Worm (Caenorhabditis elegans) whole organism, young adult: ENCODE measurements around the gene W09D10.4.
A peak's percentile ranks its signal among the peaks of the same experiment; 100 is the strongest.

ENCODE experiments used
- B0019.2 ChIP-seq: fragments of 200-800 bp; sonication (Bioruptor generic); conservative IDR thresholded peaks from 2 replicates; pipeline ENCODE4 v1.3.6; 2022; ENCODE audit warnings: missing genetic modification reagents, missing genetic modification characterization, missing compliant biosample characterization
- D2030.7 ChIP-seq: fragments of 200-800 bp; sonication (Bioruptor generic); IDR thresholded peaks from 2 replicates; pipeline ENCODE4 v1.3.6; 2022; ENCODE audit warnings: missing genetic modification reagents, missing genetic modification characterization, missing compliant biosample characterization
- F10E7.11 ChIP-seq: sonication (generic microtip); optimal IDR thresholded peaks from 2 replicates; lab custom pipeline; 2017; ENCODE audit warnings: mild to moderate bottlenecking, missing genetic modification characterization, moderate library complexity, missing compliant biosample characterization
- F22D6.2 ChIP-seq: sonication (generic microtip); optimal IDR thresholded peaks from 2 replicates; lab custom pipeline; 2016; ENCODE audit warnings: mild to moderate bottlenecking, missing genetic modification characterization, missing compliant biosample characterization
- F33H1.4 ChIP-seq: fragments of 200-800 bp; sonication (Bioruptor generic); IDR thresholded peaks from 2 replicates; pipeline ENCODE4 v1.3.6; 2022; ENCODE audit warnings: missing genetic modification reagents, missing genetic modification characterization, missing compliant biosample characterization
- F39B2.1 ChIP-seq: fragments of 200-800 bp; sonication (Bioruptor generic); IDR thresholded peaks from 2 replicates; pipeline ENCODE4 v1.3.6; 2022; ENCODE audit warnings: missing genetic modification reagents, missing genetic modification characterization, missing compliant biosample characterization
- F52B5.7 ChIP-seq: sonication (generic microtip); optimal IDR thresholded peaks from 2 replicates; lab custom pipeline; 2016; ENCODE audit warnings: mild to moderate bottlenecking, missing genetic modification characterization, missing compliant biosample characterization
- F57C9.4 ChIP-seq: sonication (generic microtip); optimal IDR thresholded peaks from 2 replicates; lab custom pipeline; 2017; ENCODE audit warnings: mild to moderate bottlenecking, missing genetic modification characterization, missing compliant biosample characterization
- T26A5.8 ChIP-seq: sonication (generic microtip); optimal IDR thresholded peaks from 2 replicates; lab custom pipeline; 2016; ENCODE audit warnings: missing genetic modification characterization, missing compliant biosample characterization
- Y53F4B.3 ChIP-seq: fragments of 200-800 bp; sonication (Bioruptor generic); IDR thresholded peaks from 2 replicates; pipeline ENCODE4 v1.3.6; 2022; ENCODE audit warnings: missing genetic modification reagents, missing genetic modification characterization, missing compliant biosample characterization
- Y53G8AR.9 ChIP-seq: fragments of 200-800 bp; sonication (Bioruptor generic); conservative IDR thresholded peaks from 2 replicates; pipeline ENCODE4 v1.3.6; 2022; ENCODE audit warnings: missing genetic modification reagents, missing genetic modification characterization, missing compliant biosample characterization
- Y67H2A.10 ChIP-seq: fragments of 200-800 bp; sonication (Bioruptor generic); conservative IDR thresholded peaks from 2 replicates; pipeline ENCODE4 v1.3.6; 2022; ENCODE audit warnings: missing genetic modification reagents, missing genetic modification characterization, missing compliant biosample characterization
- ama-1 ChIP-seq, 3 experiments: fragments of 150-350 bp in 1 of 3; sonication (generic microtip) in 2 of 3; optimal IDR thresholded peaks; 2 replicates each; lab custom pipeline; 2014 to 2018; ENCODE audit warnings: missing biosample characterization in 2 of 3, missing genetic modification characterization in 2 of 3, missing genetic modification reagents in 2 of 3
- athp-1 ChIP-seq: sonication (generic microtip); optimal IDR thresholded peaks from 2 replicates; lab custom pipeline; 2017; ENCODE audit warnings: mild to moderate bottlenecking, missing genetic modification characterization, missing compliant biosample characterization
- attf-3 ChIP-seq: fragments of 200-800 bp; sonication (Bioruptor generic); conservative IDR thresholded peaks from 2 replicates; pipeline ENCODE4 v1.3.6; 2022; ENCODE audit warnings: missing genetic modification reagents, missing genetic modification characterization, missing compliant biosample characterization
- ccch-3 ChIP-seq: fragments of 200-800 bp; sonication (Bioruptor generic); optimal IDR thresholded peaks from 2 replicates; lab custom pipeline; 2018; ENCODE audit warnings: mild to moderate bottlenecking, missing genetic modification characterization, missing compliant biosample characterization
- cebp-1 ChIP-seq, 2 experiments: fragments of 200-800 bp in 1 of 2; sonication (Bioruptor generic) in 1 of 2; sonication (generic microtip) in 1 of 2; IDR thresholded peaks in 1 of 2; optimal IDR thresholded peaks in 1 of 2; 2 replicates each; pipeline versions ENCODE4 v1.3.6 to Lab custom; 2017 to 2022; ENCODE audit warnings: missing compliant biosample characterization in 2 of 2, missing genetic modification characterization in 2 of 2, mild to moderate bottlenecking in 1 of 2, missing genetic modification reagents in 1 of 2, moderate library complexity in 1 of 2
- ceh-40 ChIP-seq: fragments of 200-800 bp; sonication (Bioruptor generic); IDR thresholded peaks from 2 replicates; pipeline ENCODE4 v1.3.6; 2022; ENCODE audit warnings: missing genetic modification characterization, missing compliant biosample characterization
- ceh-79 ChIP-seq: sonication (generic microtip); optimal IDR thresholded peaks from 2 replicates; lab custom pipeline; 2017; ENCODE audit warnings: mild to moderate bottlenecking, missing genetic modification characterization, missing compliant biosample characterization
- ceh-91 ChIP-seq: fragments of 200-800 bp; sonication (Bioruptor generic); IDR thresholded peaks from 2 replicates; pipeline ENCODE4 v1.3.6; 2022; ENCODE audit warnings: missing genetic modification reagents, missing genetic modification characterization, missing compliant biosample characterization
- chd-7 ChIP-seq: sonication (generic microtip); optimal IDR thresholded peaks from 2 replicates; lab custom pipeline; 2016; ENCODE audit warnings: mild to moderate bottlenecking, missing genetic modification characterization, moderate library complexity, missing compliant biosample characterization
- die-1 ChIP-seq: sonication (generic microtip); optimal IDR thresholded peaks from 2 replicates; lab custom pipeline; 2016; ENCODE audit warnings: missing genotype, mild to moderate bottlenecking, missing genetic modification characterization, missing compliant biosample characterization
- egl-44 ChIP-seq: fragments of 200-800 bp; sonication (Bioruptor generic); IDR thresholded peaks from 2 replicates; pipeline ENCODE4 v1.3.6; 2022; ENCODE audit warnings: missing genetic modification reagents, missing genetic modification characterization, missing compliant biosample characterization
- ekl-4 ChIP-seq: fragments of 200-800 bp; sonication (Bioruptor generic); IDR thresholded peaks from 2 replicates; pipeline ENCODE4 v1.3.6; 2022; ENCODE audit warnings: missing genetic modification reagents, missing genetic modification characterization, missing compliant biosample characterization
- ets-4 ChIP-seq: fragments of 200-800 bp; sonication (Bioruptor generic); optimal IDR thresholded peaks from 2 replicates; lab custom pipeline; 2018; ENCODE audit warnings: mild to moderate bottlenecking, missing genetic modification characterization, missing compliant biosample characterization
- fkh-3 ChIP-seq: sonication (generic microtip); optimal IDR thresholded peaks from 2 replicates; lab custom pipeline; 2016; ENCODE audit warnings: mild to moderate bottlenecking, missing genetic modification characterization, missing compliant biosample characterization
- him-1 ChIP-seq: sonication (generic microtip); optimal IDR thresholded peaks from 2 replicates; lab custom pipeline; 2016; ENCODE audit warnings: missing genotype, missing genetic modification reagents, missing genetic modification characterization, missing compliant biosample characterization
- hlh-26 ChIP-seq: fragments of 200-800 bp; sonication (Bioruptor generic); conservative IDR thresholded peaks from 2 replicates; pipeline ENCODE4 v1.3.6; 2022; ENCODE audit warnings: missing genetic modification reagents, missing genetic modification characterization, missing compliant biosample characterization
- hrde-1 ChIP-seq: sonication (generic microtip); optimal IDR thresholded peaks from 2 replicates; lab custom pipeline; 2016; ENCODE audit warnings: missing genetic modification characterization, mild to moderate bottlenecking, missing compliant biosample characterization, moderate library complexity, missing genotype, missing genetic modification reagents, borderline replicate concordance
- hsf-1 ChIP-seq: fragments of 200-800 bp; sonication (Bioruptor generic); IDR thresholded peaks from 2 replicates; pipeline ENCODE4 v1.3.6; 2022; ENCODE audit warnings: missing genetic modification reagents, missing genetic modification characterization, missing compliant biosample characterization
- let-526 ChIP-seq: fragments of 200-800 bp; sonication (Bioruptor generic); IDR thresholded peaks from 2 replicates; pipeline ENCODE4 v1.3.6; 2022; ENCODE audit warnings: missing genetic modification reagents, missing genetic modification characterization, missing compliant biosample characterization
- lin-26 ChIP-seq: fragments of 200-800 bp; sonication (Bioruptor generic); IDR thresholded peaks from 2 replicates; pipeline ENCODE4 v1.3.6; 2022; ENCODE audit warnings: missing genetic modification reagents, missing genetic modification characterization, missing compliant biosample characterization
- lin-35 ChIP-seq, 3 experiments: fragments of 150-350 bp in 2 of 3; sonication (generic microtip) in 1 of 3; optimal IDR thresholded peaks; 2 replicates each; lab custom pipeline; 2014 to 2018; ENCODE audit warnings: missing biosample characterization in 3 of 3, missing genetic modification characterization in 3 of 3, missing genetic modification reagents in 3 of 3
- lir-1 ChIP-seq: fragments of 200-800 bp; sonication (Bioruptor generic); conservative IDR thresholded peaks from 2 replicates; pipeline ENCODE4 v1.3.6; 2022; ENCODE audit warnings: missing genetic modification reagents, missing genetic modification characterization, missing compliant biosample characterization
- nfyb-1 ChIP-seq: fragments of 200-800 bp; sonication (Bioruptor generic); IDR thresholded peaks from 2 replicates; pipeline ENCODE4 v1.3.6; 2022; ENCODE audit warnings: missing genetic modification reagents, missing genetic modification characterization, missing compliant biosample characterization
- nhr-120 ChIP-seq: fragments of 200-800 bp; sonication (Bioruptor generic); IDR thresholded peaks from 2 replicates; pipeline ENCODE4 v1.3.6; 2022; ENCODE audit warnings: missing genetic modification characterization, missing compliant biosample characterization
- nhr-179 ChIP-seq: sonication (generic microtip); optimal IDR thresholded peaks from 2 replicates; lab custom pipeline; 2016; ENCODE audit warnings: mild to moderate bottlenecking, missing genetic modification characterization, missing compliant biosample characterization
- nhr-27 ChIP-seq: fragments of 200-800 bp; sonication (Bioruptor generic); optimal IDR thresholded peaks from 2 replicates; lab custom pipeline; 2018; ENCODE audit warnings: mild to moderate bottlenecking, missing genetic modification characterization, moderate library complexity, missing compliant biosample characterization
- pha-4 ChIP-seq: fragments of 150-350 bp; sonication (generic microtip); optimal IDR thresholded peaks from 2 replicates; lab custom pipeline; 2014; ENCODE audit warnings: missing biosample characterization, missing genetic modification reagents, missing genetic modification characterization
- repo-1 ChIP-seq: sonication (generic microtip); optimal IDR thresholded peaks from 2 replicates; lab custom pipeline; 2017; ENCODE audit warnings: mild to moderate bottlenecking, missing genetic modification characterization, missing compliant biosample characterization
- snpc-1.1 ChIP-seq: sonication (generic microtip); optimal IDR thresholded peaks from 2 replicates; lab custom pipeline; 2017; ENCODE audit warnings: missing genetic modification characterization, mild to moderate bottlenecking, missing compliant biosample characterization, antibody characterized with exemption, moderate library complexity, missing genotype, missing genetic modification reagents; ENCODE audit not compliant: insufficient read depth
- snpc-3.4 ChIP-seq: sonication (generic microtip); optimal IDR thresholded peaks from 2 replicates; lab custom pipeline; 2017; ENCODE audit warnings: missing genetic modification characterization, mild to moderate bottlenecking, missing compliant biosample characterization, antibody characterized with exemption, moderate library complexity, missing genotype, missing genetic modification reagents
- somi-1 ChIP-seq: fragments of 200-800 bp; sonication (Bioruptor generic); optimal IDR thresholded peaks from 2 replicates; lab custom pipeline; 2018; ENCODE audit warnings: mild to moderate bottlenecking, missing genetic modification characterization, missing compliant biosample characterization
- tbx-9 ChIP-seq: sonication (generic microtip); optimal IDR thresholded peaks from 2 replicates; lab custom pipeline; 2016; ENCODE audit warnings: borderline replicate concordance, missing genetic modification characterization, inconsistent platforms, missing compliant biosample characterization
- unc-62 ChIP-seq: fragments of 150-350 bp; optimal IDR thresholded peaks from 2 replicates; lab custom pipeline; 2014; ENCODE audit warnings: missing biosample characterization, missing genetic modification reagents, missing genetic modification characterization
- zim-3 ChIP-seq: sonication (generic microtip); optimal IDR thresholded peaks from 2 replicates; lab custom pipeline; 2017; ENCODE audit warnings: mild to moderate bottlenecking, missing genetic modification characterization, moderate library complexity, missing compliant biosample characterization
- ztf-3 ChIP-seq: fragments of 200-800 bp; sonication (Bioruptor generic); optimal IDR thresholded peaks from 2 replicates; lab custom pipeline; 2018; ENCODE audit warnings: mild to moderate bottlenecking, missing genetic modification characterization, missing compliant biosample characterization

Gene W09D10.4

DNA sequence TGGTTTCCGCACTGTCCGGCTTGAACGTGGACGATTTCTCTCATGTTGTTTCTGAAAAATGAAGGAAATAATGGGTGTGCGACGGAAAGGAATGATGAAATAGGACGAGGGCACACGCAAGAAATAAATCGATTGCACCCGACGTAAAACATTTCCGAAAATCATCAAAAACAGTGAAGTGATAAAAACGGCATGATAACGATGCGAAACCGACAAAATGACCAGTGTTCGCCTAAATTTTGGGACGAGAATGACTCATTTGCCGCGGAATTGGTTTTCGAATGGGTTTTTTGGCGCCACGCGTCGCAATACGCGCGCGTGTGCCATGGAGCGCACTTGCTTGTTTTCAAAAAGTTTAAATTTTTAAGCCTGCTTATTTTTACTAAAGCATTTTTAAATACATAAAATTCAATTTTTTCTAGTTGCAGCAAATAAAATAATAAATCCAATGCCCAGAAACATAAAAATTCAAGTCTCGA lies 26.4 kb upstream of the W09D10.4 start, which contains the start of the genes tbb-1 and rib-2 (continued):
- TF ChIP-seq him-1 (tag; lab: Kevin White, UChicago) (peak; percentile 65), zim-3 (no peak), ama-1 (optimal IDR thresholded peaks at IDR 0.05; lab: Kevin White, UChicago) (no peak), ama-1 (GFP tag; optimal IDR thresholded peaks at IDR 0.05; lab: Kevin White, UChicago) (no peak), lin-26 (GFP tag; lab: Robert Waterston, UW) (peak; percentile 77), athp-1 (tag; lab: Kevin White, UChicago) (peak; percentile 97), F22D6.2 (tag; lab: Kevin White, UChicago) (no peak), fkh-3 (tag; lab: Kevin White, UChicago) (no peak), somi-1 (no peak), T26A5.8 (tag; lab: Kevin White, UChicago) (no peak), tbx-9 (tag; lab: Kevin White, UChicago) (no peak), cebp-1 (GFP tag; IDR thresholded peaks at IDR 0.05; lab: Robert Waterston, UW) (peak; percentile 85), cebp-1 (tag; optimal IDR thresholded peaks at IDR 0.05; lab: Kevin White, UChicago) (peak; percentile 93), lin-35 (GFP tag; optimal IDR thresholded peaks at IDR 0.05; lab: Kevin White, UChicago) (peak; percentile 15 to 88 (median 87)), chd-7 (tag; lab: Kevin White, UChicago) (peak; percentile 1), pha-4 (peak; percentile 41), hsf-1 (GFP tag; lab: Robert Waterston, UW) (peak; percentile 95), ceh-79 (tag; lab: Kevin White, UChicago) (no peak), ets-4 (GFP tag; lab: Kevin White, UChicago) (peak; percentile 85), hrde-1 (tag; lab: Kevin White, UChicago) (peak; percentile 87), nhr-179 (tag; lab: Kevin White, UChicago) (no peak), Y53G8AR.9 (peak; percentile 98), attf-3 (peak; percentile 59), lir-1 (GFP tag; lab: Robert Waterston, UW) (peak; percentile 85), egl-44 (peak; percentile 83), Y53F4B.3 (GFP tag; lab: Robert Waterston, UW) (peak; percentile 55), snpc-1.1 (tag; lab: Kevin White, UChicago) (peak; percentile 77), F57C9.4 (no peak), F52B5.7 (peak; percentile 44), ceh-40 (GFP tag; lab: Robert Waterston, UW) (no peak), ekl-4 (GFP tag; lab: Robert Waterston, UW) (peak; percentile 96), repo-1 (tag; lab: Kevin White, UChicago) (no peak), hlh-26 (no peak), ccch-3 (no peak)

DNA sequence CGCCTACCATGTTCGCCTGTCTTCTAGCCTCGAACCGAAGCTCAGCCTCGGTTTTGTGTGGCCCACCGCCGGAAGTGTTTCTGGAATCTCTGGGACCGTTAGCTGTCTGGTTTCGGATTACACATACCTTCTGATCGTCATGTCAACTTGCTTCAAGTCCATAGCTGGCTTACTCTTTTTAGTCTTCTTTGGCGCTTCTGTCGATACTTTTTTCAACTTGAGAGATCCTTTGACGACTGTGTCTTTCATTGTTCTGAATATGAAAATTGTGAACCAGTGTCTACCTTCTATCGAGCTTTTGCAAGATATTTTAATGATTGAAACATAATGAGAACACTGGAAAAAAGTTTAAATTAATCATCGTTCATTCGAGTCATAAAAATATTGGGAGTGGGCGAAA lies 24.5 kb upstream of the W09D10.4 start, which contains the start of gene K01G5.8:
TSS of gene K01G5.8 (minus strand) at position 255 of the 400 bp plus-strand sequence.
- TF ChIP-seq B0019.2 (GFP tag; lab: Robert Waterston, UW) (no peak), Y67H2A.10 (GFP tag; lab: Robert Waterston, UW) (0 out of 2 replicates have a peak, but pooled peaks have one; percentile 30), F10E7.11 (no peak), nfyb-1 (GFP tag; lab: Robert Waterston, UW) (0 out of 2 replicates have a peak, but pooled peaks have one; percentile 12), D2030.7 (peak; percentile 50; the same call in 1 of the 2 replicates), nhr-179 (tag; lab: Kevin White, UChicago) (no peak), ceh-40 (GFP tag; lab: Robert Waterston, UW) (no peak), F33H1.4 (GFP tag; lab: Robert Waterston, UW) (peak; percentile 28; the same call in 1 of the 2 replicates), let-526 (GFP tag; lab: Robert Waterston, UW) (no peak), nhr-120 (GFP tag; lab: Robert Waterston, UW) (no peak), snpc-3.4 (no peak), ztf-3 (no peak), Y53G8AR.9 (peak; percentile 61; the same call in 1 of the 2 replicates), ets-4 (GFP tag; lab: Kevin White, UChicago) (no peak), die-1 (tag; lab: Kevin White, UChicago) (no peak), unc-62 (GFP tag; lab: Kevin White, UChicago) (no peak), him-1 (tag; lab: Kevin White, UChicago) (no peak), Y53F4B.3 (GFP tag; lab: Robert Waterston, UW) (no peak), ceh-91 (GFP tag; lab: Robert Waterston, UW) (no peak), F39B2.1 (GFP tag; lab: Robert Waterston, UW) (0 out of 2 replicates have a peak, but pooled peaks have one; percentile 11), nhr-27 (peak; percentile 14)
